Worm (Caenorhabditis elegans): ENCODE results near the gene F40F8.5.

The F40F8.5 gene

DNA sequence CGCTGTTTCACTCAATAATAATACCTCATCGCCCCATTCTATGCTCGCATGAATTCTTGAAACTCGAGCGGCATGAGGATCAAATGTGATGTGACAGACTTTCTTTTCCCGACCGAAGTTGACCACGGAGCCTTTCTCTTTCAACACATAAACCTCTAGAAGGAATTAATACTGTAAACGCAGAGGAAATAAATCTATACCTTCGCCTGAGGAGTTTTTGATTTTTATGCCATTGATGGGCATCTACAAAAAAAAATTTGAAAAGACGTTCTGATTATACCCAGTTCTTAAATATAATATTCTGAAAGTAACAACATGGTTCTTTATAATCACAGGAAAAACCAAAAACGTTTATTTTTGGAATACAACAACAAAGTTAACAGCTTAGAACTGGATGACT lies 38.5 kb downstream of the F40F8.5 start, which contains the start of gene nbs-1:
TSS of gene nbs-1 (minus strand) at position 246 of the 400 bp plus-strand sequence.
- TF ChIP-seq fkh-6 (tag; optimal IDR thresholded peaks at IDR 0.05) (no peak), ceh-24 (tag; optimal IDR thresholded peaks at IDR 0.05) (no peak), C08G9.2 (tag; optimal IDR thresholded peaks at IDR 0.05) (no peak), nfya-1 (tag; optimal IDR thresholded peaks at IDR 0.05) (no peak), K09A11.1 (tag; optimal IDR thresholded peaks at IDR 0.05; ENCODE audit: insufficient read depth) (no peak), pqm-1 (tag; optimal IDR thresholded peaks at IDR 0.05) (no peak), fax-1 (tag; optimal IDR thresholded peaks at IDR 0.05) (no peak), sox-2 (GFP tag; IDR thresholded peaks at IDR 0.05) (no peak), hlh-8 (tag; optimal IDR thresholded peaks at IDR 0.05) (no peak), pros-1 (tag; optimal IDR thresholded peaks at IDR 0.05) (no peak), tbx-2 (tag; optimal IDR thresholded peaks at IDR 0.05) (no peak)

DNA sequence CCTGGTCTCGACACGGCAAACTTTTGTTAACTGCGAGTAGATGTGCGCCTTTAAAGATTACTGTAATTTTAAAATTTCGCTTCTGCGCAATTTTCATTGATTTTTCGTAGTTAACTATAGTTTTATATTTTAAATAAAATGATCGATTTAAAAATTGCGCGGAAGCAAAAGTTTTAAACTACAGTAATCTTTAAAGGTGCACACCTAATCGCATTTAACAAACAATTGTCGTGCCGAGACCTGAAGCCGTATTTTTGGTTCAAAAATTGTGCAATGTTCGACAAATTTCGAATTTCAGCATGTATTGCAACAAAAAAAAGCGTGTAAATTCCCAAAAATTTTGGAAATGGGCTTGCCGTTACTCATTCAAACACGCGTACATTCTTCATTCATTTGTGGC lies 40.3 kb downstream of the F40F8.5 start:
- no peak for TF ChIP-seq T23F11.4 (GFP tag; optimal IDR thresholded peaks at IDR 0.05)

DNA sequence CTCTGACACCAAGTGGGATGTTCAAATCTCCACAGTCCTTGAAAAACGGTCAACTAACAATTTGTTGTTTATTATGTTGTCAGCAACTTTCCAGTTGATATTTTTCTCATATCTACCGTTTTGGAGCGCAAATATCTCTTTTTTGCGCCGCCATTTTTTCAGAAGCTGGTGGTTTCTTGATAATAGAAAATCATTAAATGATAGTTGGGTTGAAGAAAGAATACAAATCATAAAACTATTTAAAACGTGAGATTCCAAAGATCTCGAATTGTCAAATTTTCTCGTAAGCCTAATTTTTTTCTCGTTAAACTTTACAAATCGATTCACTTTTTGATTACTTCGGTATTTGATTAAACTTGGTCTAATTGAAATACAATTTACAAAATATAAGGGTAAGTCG lies 42.3 kb downstream of the F40F8.5 start, which contains the start of gene rpl-42:
TSS of gene rpl-42 (plus strand) at position 301 of the 400 bp plus-strand sequence.
- TF ChIP-seq elt-2 (tag; optimal IDR thresholded peaks at IDR 0.05): no peak
- no peak for TF ChIP-seq pros-1 (tag; optimal IDR thresholded peaks at IDR 0.05)
- no peak for TF ChIP-seq pha-2 (tag; optimal IDR thresholded peaks at IDR 0.05)
- no peak for TF ChIP-seq hlh-6 (tag; optimal IDR thresholded peaks at IDR 0.05)
- TF ChIP-seq lim-6 (tag; optimal IDR thresholded peaks at IDR 0.05): no peak
- TF ChIP-seq syd-9 (tag; optimal IDR thresholded peaks at IDR 0.05): no peak
- no peak for TF ChIP-seq ceh-22 (tag; optimal IDR thresholded peaks at IDR 0.05)
- TF ChIP-seq T23F11.4 (GFP tag; optimal IDR thresholded peaks at IDR 0.05): no peak
- TF ChIP-seq nhr-11 (tag; optimal IDR thresholded peaks at IDR 0.05): no peak
- no peak for TF ChIP-seq pha-4 (tag; optimal IDR thresholded peaks at IDR 0.05)
- TF ChIP-seq ahr-1 (tag; optimal IDR thresholded peaks at IDR 0.05): no peak
- TF ChIP-seq nfya-1 (tag; optimal IDR thresholded peaks at IDR 0.05): no peak
- no peak for TF ChIP-seq ceh-24 (tag; optimal IDR thresholded peaks at IDR 0.05)
- no peak for TF ChIP-seq hlh-13 (GFP tag; optimal IDR thresholded peaks at IDR 0.05)
- no peak for TF ChIP-seq lin-11 (tag; optimal IDR thresholded peaks at IDR 0.05)
- no peak for TF ChIP-seq ceh-14 (tag; optimal IDR thresholded peaks at IDR 0.05)

DNA sequence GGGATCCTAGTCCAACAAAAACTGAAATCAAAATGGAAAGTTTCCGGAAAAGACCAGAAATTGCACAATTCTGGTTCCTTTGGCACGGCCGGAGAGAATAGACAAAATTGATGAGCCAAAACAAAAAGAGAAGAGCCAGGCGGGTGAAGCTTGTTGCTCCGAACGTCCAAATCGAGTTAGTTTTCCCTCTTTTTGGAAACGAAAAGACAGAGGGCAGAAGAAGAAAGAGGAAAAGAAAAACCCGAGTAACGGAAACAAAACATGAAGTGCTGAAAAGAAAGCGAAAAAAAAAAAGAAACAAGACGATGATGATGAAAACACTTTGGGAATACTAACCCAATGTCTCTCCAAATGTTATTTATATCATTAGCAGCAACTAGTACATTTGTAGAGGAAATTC lies 43.2 kb downstream of the F40F8.5 start:
- TF ChIP-seq hlh-13 (GFP tag; optimal IDR thresholded peaks at IDR 0.05): no peak
- peak; percentile 37 for TF ChIP-seq fkh-10 (GFP tag; optimal IDR thresholded peaks at IDR 0.05)
- no peak for TF ChIP-seq elt-2 (tag; optimal IDR thresholded peaks at IDR 0.05)
- TF ChIP-seq K02D7.2 (tag; optimal IDR thresholded peaks at IDR 0.05): no peak
- TF ChIP-seq unc-42 (tag; optimal IDR thresholded peaks at IDR 0.05): peak; percentile 91
- TF ChIP-seq dmd-4 (tag; optimal IDR thresholded peaks at IDR 0.05; ENCODE audit: borderline replicate concordance): no peak
- no peak for TF ChIP-seq pqm-1 (tag; optimal IDR thresholded peaks at IDR 0.05)
- no peak for TF ChIP-seq hlh-6 (tag; optimal IDR thresholded peaks at IDR 0.05)
- TF ChIP-seq T23F11.4 (GFP tag; optimal IDR thresholded peaks at IDR 0.05): no peak
- no peak for TF ChIP-seq ceh-14 (tag; optimal IDR thresholded peaks at IDR 0.05)
- no peak for TF ChIP-seq pax-1 (tag; optimal IDR thresholded peaks at IDR 0.05)

DNA sequence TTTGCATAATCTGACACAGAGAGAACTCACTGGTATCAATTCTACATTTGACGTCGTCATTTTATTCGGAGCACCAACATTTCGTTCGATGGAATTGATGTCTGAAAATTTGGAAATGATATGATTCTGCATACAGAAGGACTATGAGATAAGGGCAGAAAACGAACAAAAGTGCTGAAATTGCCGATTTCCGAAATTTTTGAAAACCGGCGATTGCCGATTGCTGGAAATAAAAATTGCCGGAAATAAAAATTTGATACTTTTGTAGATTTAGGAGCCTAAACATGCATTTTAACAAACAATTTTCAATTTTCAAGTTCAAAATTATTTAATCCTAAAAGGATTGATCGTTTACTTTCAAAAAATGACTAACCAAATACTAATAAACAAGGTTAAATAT lies 45.4 kb downstream of the F40F8.5 start, which contains the start of gene unc-53:
TSS of gene unc-53 (minus strand) at position 101 of the 400 bp plus-strand sequence.
- TF ChIP-seq nhr-11 (tag; optimal IDR thresholded peaks at IDR 0.05): no peak
- TF ChIP-seq sox-4 (tag; optimal IDR thresholded peaks at IDR 0.05): no peak
- no peak for TF ChIP-seq ref-2 (tag; optimal IDR thresholded peaks at IDR 0.05)
- TF ChIP-seq ttx-3 (tag; optimal IDR thresholded peaks at IDR 0.05): no peak

DNA sequence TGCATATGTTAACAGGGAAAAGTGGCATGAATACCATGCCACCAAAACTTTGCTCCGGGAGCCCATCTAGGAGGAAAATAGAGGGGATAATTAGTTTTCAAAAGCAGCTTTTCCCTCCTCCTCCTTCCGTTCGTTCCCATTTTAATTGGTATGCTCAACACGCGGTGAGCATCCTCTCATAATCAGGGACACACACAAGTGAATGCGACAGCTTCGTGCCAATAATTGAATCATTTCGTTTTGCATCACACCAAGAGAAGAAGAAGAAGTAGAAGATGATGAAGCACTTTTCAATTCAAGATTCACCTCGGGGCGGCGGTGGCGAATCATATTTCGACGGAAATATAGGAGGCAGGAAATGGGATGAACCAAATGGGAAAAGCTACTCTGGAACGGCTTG lies 46.6 kb downstream of the F40F8.5 start:
- TF ChIP-seq sox-4 (tag; optimal IDR thresholded peaks at IDR 0.05) (no peak), ceh-31 (tag; optimal IDR thresholded peaks at IDR 0.05) (peak; percentile 5), ceh-6 (GFP tag; optimal IDR thresholded peaks at IDR 0.05) (peak; percentile 0), madf-2 (tag; optimal IDR thresholded peaks at IDR 0.05) (no peak), hlh-6 (tag; optimal IDR thresholded peaks at IDR 0.05) (no peak), unc-42 (tag; optimal IDR thresholded peaks at IDR 0.05) (peak; percentile 97), ttx-3 (tag; optimal IDR thresholded peaks at IDR 0.05) (no peak)

Data from whole organism, late embryonic.